Worm (Caenorhabditis elegans) whole organism, L1 larva: ENCODE results near the gene pag-3.

Experiments
- ama-1 ChIP-seq: fragments of 150-350 bp; optimal IDR thresholded peaks from 2 replicates; lab custom pipeline; 2014
- ces-1 ChIP-seq: fragments of 150-350 bp; optimal IDR thresholded peaks from 2 replicates; lab custom pipeline; 2014; ENCODE audit warnings: missing biosample characterization, missing genetic modification reagents, missing genetic modification characterization
- dsc-1 ChIP-seq: sonication (generic microtip); optimal IDR thresholded peaks from 2 replicates; lab custom pipeline; 2016; ENCODE audit warnings: mild to moderate bottlenecking, missing genetic modification characterization, missing compliant biosample characterization
- efl-1 ChIP-seq, 4 experiments: fragments of 150-350 bp; optimal IDR thresholded peaks in 3 of 4; peaks in 1 of 4; 1 replicate in 1 of 4; 2 replicates in 3 of 4; lab custom pipeline; 2014; ENCODE audit warnings: missing biosample characterization in 2 of 4, missing genetic modification characterization in 2 of 4, missing genetic modification reagents in 2 of 4
- egl-27 ChIP-seq, 2 experiments: fragments of 150-350 bp in 1 of 2; sonication (generic microtip); optimal IDR thresholded peaks; 3 replicates each; lab custom pipeline; 2017 to 2018; ENCODE audit warnings: missing biosample characterization in 2 of 2, missing genetic modification characterization in 2 of 2, missing genetic modification reagents in 2 of 2
- fkh-10 ChIP-seq: sonication (generic microtip); optimal IDR thresholded peaks from 2 replicates; lab custom pipeline; 2017; ENCODE audit warnings: missing biosample characterization, missing genetic modification reagents, missing genetic modification characterization
- fkh-4 ChIP-seq: sonication (generic microtip); optimal IDR thresholded peaks from 2 replicates; lab custom pipeline; 2016; ENCODE audit warnings: missing compliant biosample characterization, missing genetic modification characterization, borderline replicate concordance
- lin-35 ChIP-seq, 2 experiments: fragments of 150-350 bp; optimal IDR thresholded peaks; 2 replicates each; lab custom pipeline; 2014; ENCODE audit warnings: missing biosample characterization in 2 of 2, missing genetic modification characterization in 2 of 2, missing genetic modification reagents in 2 of 2
- mep-1 ChIP-seq: fragments of 150-350 bp; optimal IDR thresholded peaks from 2 replicates; lab custom pipeline; 2014; ENCODE audit warnings: missing biosample characterization, missing genetic modification characterization
- skn-1 ChIP-seq: fragments of 150-350 bp; optimal IDR thresholded peaks from 2 replicates; lab custom pipeline; 2014; ENCODE audit warnings: missing biosample characterization, missing genetic modification characterization
- snpc-4 ChIP-seq: fragments of 150-350 bp; optimal IDR thresholded peaks from 2 replicates; lab custom pipeline; 2014; ENCODE audit warnings: missing biosample characterization, missing genetic modification characterization
- sox-4 ChIP-seq: sonication (generic microtip); optimal IDR thresholded peaks from 2 replicates; lab custom pipeline; 2016; ENCODE audit warnings: missing genetic modification characterization, missing compliant biosample characterization
- unc-86 ChIP-seq: sonication (generic microtip); optimal IDR thresholded peaks from 2 replicates; lab custom pipeline; 2016; ENCODE audit warnings: missing genetic modification characterization, missing compliant biosample characterization

DNA sequence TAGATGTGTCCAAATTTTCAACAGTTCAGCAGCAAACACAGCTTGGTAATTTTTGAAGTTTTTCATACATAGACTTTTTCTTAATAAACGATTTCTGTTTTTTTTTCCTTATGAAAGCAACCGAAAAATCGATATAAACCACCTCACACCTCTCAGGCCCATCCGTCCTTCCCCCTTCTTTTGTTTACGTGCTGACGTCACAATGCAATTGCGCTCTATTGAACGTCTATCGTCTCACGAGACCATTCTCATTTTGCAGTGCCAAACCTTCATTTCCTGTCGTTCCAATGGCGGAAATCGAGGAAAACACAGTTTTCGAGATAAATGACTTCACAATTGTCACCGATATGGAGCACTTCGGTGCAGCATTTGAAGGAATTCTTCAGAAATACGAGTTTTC lies 28.8 kb upstream of the pag-3 start, which contains the start of gene rbg-1:
- peak; percentile 57 to 84 for TF ChIP-seq lin-35 (GFP tag; optimal IDR thresholded peaks at IDR 0.05; lab: Kevin White, UChicago)
- TF ChIP-seq sox-4 (tag; lab: Kevin White, UChicago) = no peak
- no peak for TF ChIP-seq fkh-4 (tag; lab: Kevin White, UChicago)
- TF ChIP-seq mep-1 (tag; lab: Kevin White, UChicago) = peak; percentile 89
- peak; percentile 53 for TF ChIP-seq unc-86 (tag; lab: Kevin White, UChicago)
- TF ChIP-seq dsc-1 (tag; lab: Kevin White, UChicago) = peak; percentile 14
- TF ChIP-seq skn-1 (tag; lab: Kevin White, UChicago) = peak; percentile 54
- no peak for TF ChIP-seq ces-1
- peak; percentile 13 for TF ChIP-seq fkh-10 (GFP tag; lab: Kevin White, UChicago)
- TF ChIP-seq ama-1 = peak; percentile 5
- TF ChIP-seq efl-1 (optimal IDR thresholded peaks at IDR 0.05; lab: Kevin White, UChicago) = peak; percentile 47 to 58
- peak; percentile 22 to 95 for TF ChIP-seq efl-1 (GFP tag; optimal IDR thresholded peaks at IDR 0.05 in 1 of 2; lab: Kevin White, UChicago)
- peak; percentile 64 for TF ChIP-seq snpc-4 (tag; lab: Kevin White, UChicago)
- no peak for TF ChIP-seq egl-27 (tag; optimal IDR thresholded peaks at IDR 0.05; lab: Kevin White, UChicago)
